Fruit fly (Drosophila melanogaster) whole organism, embryonic: Measurements from ENCODE around the gene IM33.

ENCODE experiments used
- Abd-B ChIP-seq: fragments of 200-800 bp; sonication (Bioruptor generic); optimal IDR thresholded peaks from 2 replicates; lab custom pipeline; 2018; ENCODE audit warnings: missing biosample characterization, mild to moderate bottlenecking, missing genetic modification characterization, moderate library complexity
- Atf3 ChIP-seq: fragments of 200-800 bp; sonication (Bioruptor generic); optimal IDR thresholded peaks from 3 replicates; lab custom pipeline; 2016; ENCODE audit warnings: missing biosample characterization, missing genetic modification characterization
- BEAF-32 ChIP-seq: fragments of 200-800 bp; sonication (Bioruptor generic); optimal IDR thresholded peaks from 3 replicates; lab custom pipeline; 2017; ENCODE audit warnings: missing biosample characterization, missing genetic modification characterization, mild to moderate bottlenecking, moderate library complexity, missing genetic modification reagents
- Bdp1 ChIP-seq: fragments of 200-800 bp; sonication (Bioruptor generic); optimal IDR thresholded peaks from 3 replicates; lab custom pipeline; 2016; ENCODE audit warnings: missing biosample characterization, missing genetic modification characterization
- Bgb ChIP-seq: fragments of 200-800 bp; sonication (Bioruptor generic); IDR thresholded peaks from 2 replicates; pipeline ENCODE4 v1.3.6; 2022; ENCODE audit warnings: missing biosample characterization, missing genetic modification characterization; ENCODE audit not compliant: partially characterized antibody
- CG11093 ChIP-seq: fragments of 200-800 bp; sonication (Bioruptor generic); IDR thresholded peaks from 3 replicates; pipeline ENCODE4 v1.3.6; 2022; ENCODE audit warnings: missing biosample characterization, missing genetic modification characterization
- CG11695 ChIP-seq: fragments of 200-800 bp; sonication (Bioruptor generic); IDR thresholded peaks from 3 replicates; pipeline ENCODE4 v1.3.6; 2022; ENCODE audit warnings: missing biosample characterization, missing genetic modification characterization
- CG12219 ChIP-seq: fragments of 200-800 bp; sonication (Bioruptor generic); optimal IDR thresholded peaks from 3 replicates; lab custom pipeline; 2018; ENCODE audit warnings: missing biosample characterization, mild to moderate bottlenecking, missing genetic modification characterization
- CG17361 ChIP-seq: fragments of 200-800 bp; sonication (Bioruptor generic); IDR thresholded peaks from 3 replicates; pipeline ENCODE4 v1.3.6; 2022; ENCODE audit warnings: missing biosample characterization, missing genetic modification characterization
- CG17568 ChIP-seq: fragments of 200-800 bp; sonication (Bioruptor generic); optimal IDR thresholded peaks from 2 replicates; lab custom pipeline; 2018; ENCODE audit warnings: missing biosample characterization, mild to moderate bottlenecking, missing genetic modification characterization, moderate library complexity
- CG18599 ChIP-seq: fragments of 200-800 bp; sonication (Bioruptor generic); optimal IDR thresholded peaks from 3 replicates; lab custom pipeline; 2017; ENCODE audit warnings: missing biosample characterization, missing genetic modification characterization, mild to moderate bottlenecking, moderate library complexity, missing genetic modification reagents
- CG2875 ChIP-seq: fragments of 200-800 bp; sonication (Bioruptor generic); optimal IDR thresholded peaks from 2 replicates; lab custom pipeline; 2017; ENCODE audit warnings: missing biosample characterization, mild to moderate bottlenecking, missing genetic modification characterization, missing genetic modification reagents
- CG3163 ChIP-seq: fragments of 200-800 bp; sonication (Bioruptor generic); optimal IDR thresholded peaks from 3 replicates; lab custom pipeline; 2016; ENCODE audit warnings: missing biosample characterization, missing genetic modification characterization
- CG32772 ChIP-seq: fragments of 200-800 bp; sonication (Bioruptor generic); IDR thresholded peaks from 2 replicates; pipeline ENCODE4 v1.3.6; 2022; ENCODE audit warnings: missing biosample characterization, missing genetic modification characterization
- CG3995 ChIP-seq: fragments of 200-800 bp; sonication (Bioruptor generic); optimal IDR thresholded peaks from 3 replicates; lab custom pipeline; 2016; ENCODE audit warnings: missing biosample characterization, missing genetic modification characterization
- CG6254 ChIP-seq: fragments of 200-800 bp; sonication (Bioruptor generic); optimal IDR thresholded peaks from 3 replicates; lab custom pipeline; 2017; ENCODE audit warnings: mild to moderate bottlenecking, missing biosample characterization, missing genetic modification reagents, missing genetic modification characterization
- CG6272 ChIP-seq: fragments of 200-800 bp; sonication (Bioruptor generic); IDR thresholded peaks from 2 replicates; pipeline ENCODE4 v1.3.6; 2022; ENCODE audit warnings: missing biosample characterization, missing genetic modification characterization
- CG6654 ChIP-seq: fragments of 200-800 bp; sonication (Bioruptor generic); optimal IDR thresholded peaks from 2 replicates; lab custom pipeline; 2017; ENCODE audit warnings: missing biosample characterization, mild to moderate bottlenecking, missing genetic modification characterization
- CG6689 ChIP-seq: fragments of 200-800 bp; sonication (Bioruptor generic); IDR thresholded peaks from 2 replicates; pipeline ENCODE4 v1.3.6; 2022; ENCODE audit warnings: missing biosample characterization, missing genetic modification characterization
- CG6791 ChIP-seq: fragments of 200-800 bp; sonication (Bioruptor generic); IDR thresholded peaks from 3 replicates; pipeline ENCODE4 v1.3.6; 2022; ENCODE audit warnings: missing biosample characterization, missing genetic modification characterization; ENCODE audit not compliant: partially characterized antibody
- CG8290 ChIP-seq, 3 experiments: fragments of 200-800 bp; sonication (Bioruptor generic); optimal IDR thresholded peaks; 2 replicates each; lab custom pipeline; 2016 to 2019; ENCODE audit warnings: missing biosample characterization in 3 of 3, missing genetic modification characterization in 3 of 3, mild to moderate bottlenecking in 2 of 3, moderate library complexity in 1 of 3
- CG8359 ChIP-seq: fragments of 200-800 bp; sonication (Bioruptor generic); optimal IDR thresholded peaks from 2 replicates; lab custom pipeline; 2017; ENCODE audit warnings: missing biosample characterization, mild to moderate bottlenecking, missing genetic modification characterization, borderline replicate concordance
- H15 ChIP-seq: fragments of 200-800 bp; sonication (Bioruptor generic); IDR thresholded peaks from 3 replicates; pipeline ENCODE4 v1.3.6; 2022; ENCODE audit warnings: missing biosample characterization, missing genetic modification characterization
- Jarid2 ChIP-seq: fragments of 200-800 bp; sonication (Bioruptor generic); optimal IDR thresholded peaks from 3 replicates; lab custom pipeline; 2017; ENCODE audit warnings: mild to moderate bottlenecking, missing biosample characterization, missing genetic modification reagents, missing genetic modification characterization
- Max ChIP-seq: fragments of 200-800 bp; sonication (Bioruptor generic); optimal IDR thresholded peaks from 2 replicates; lab custom pipeline; 2016; ENCODE audit warnings: missing biosample characterization, mild to moderate bottlenecking, missing genetic modification characterization
- NfI ChIP-seq: fragments of 200-800 bp; sonication (Bioruptor generic); optimal IDR thresholded peaks from 3 replicates; lab custom pipeline; 2018; ENCODE audit warnings: missing biosample characterization, mild to moderate bottlenecking, missing genetic modification characterization, moderate library complexity
- Poxn ChIP-seq: fragments of 200-800 bp; sonication (Bioruptor generic); IDR thresholded peaks from 2 replicates; pipeline ENCODE4 v1.3.6; 2022; ENCODE audit warnings: missing biosample characterization, missing genetic modification characterization
- Sox100B ChIP-seq: fragments of 200-800 bp; sonication (Bioruptor generic); optimal IDR thresholded peaks from 3 replicates; lab custom pipeline; 2018; ENCODE audit warnings: missing biosample characterization, mild to moderate bottlenecking, missing genetic modification characterization
- TFAM ChIP-seq: fragments of 200-800 bp; sonication (Bioruptor generic); optimal IDR thresholded peaks from 2 replicates; lab custom pipeline; 2017; ENCODE audit warnings: missing biosample characterization, missing genetic modification characterization, inconsistent platforms
- Taf1 ChIP-seq: fragments of 200-800 bp; sonication (Bioruptor generic); IDR thresholded peaks from 2 replicates; pipeline ENCODE4 v1.3.6; 2022; ENCODE audit warnings: missing biosample characterization, missing genetic modification characterization
- ash1 ChIP-seq: fragments of 200-800 bp; sonication (Bioruptor generic); optimal IDR thresholded peaks from 2 replicates; lab custom pipeline; 2018; ENCODE audit warnings: missing biosample characterization, mild to moderate bottlenecking, missing genetic modification characterization
- bab2 ChIP-seq: fragments of 200-800 bp; sonication (Bioruptor generic); optimal IDR thresholded peaks from 2 replicates; lab custom pipeline; 2016; ENCODE audit warnings: missing biosample characterization, missing genetic modification characterization
- danr ChIP-seq: fragments of 200-800 bp; sonication (Bioruptor generic); IDR thresholded peaks from 2 replicates; pipeline ENCODE4 v1.3.6; 2022; ENCODE audit warnings: missing biosample characterization, missing genetic modification characterization
- dimm ChIP-seq: fragments of 200-800 bp; sonication (Bioruptor generic); IDR thresholded peaks from 2 replicates; pipeline ENCODE4 v1.3.6; 2022; ENCODE audit warnings: missing biosample characterization, missing genetic modification characterization
- gce ChIP-seq: fragments of 200-800 bp; sonication (Bioruptor generic); IDR thresholded peaks from 3 replicates; pipeline ENCODE4 v1.3.6; 2022; ENCODE audit warnings: missing biosample characterization, missing genetic modification characterization
- gsb-n ChIP-seq: fragments of 200-800 bp; sonication (Bioruptor generic); optimal IDR thresholded peaks from 3 replicates; lab custom pipeline; 2018; ENCODE audit warnings: missing biosample characterization, mild to moderate bottlenecking, missing genetic modification characterization
- gt ChIP-seq: fragments of 200-800 bp; sonication (Bioruptor generic); IDR thresholded peaks from 2 replicates; pipeline ENCODE4 v1.3.6; 2022; ENCODE audit warnings: missing biosample characterization, missing genetic modification characterization
- hkb ChIP-seq, 2 experiments: fragments of 200-800 bp in 1 of 2; fragments of >200 bp in 1 of 2; sonication (Bioruptor generic) in 1 of 2; IDR thresholded peaks in 1 of 2; optimal IDR thresholded peaks in 1 of 2; 2 replicates each; pipeline versions ENCODE4 v1.3.6 to Lab custom; 2017 to 2022; ENCODE audit warnings: missing biosample characterization in 1 of 2, missing genetic modification characterization in 1 of 2
- kah ChIP-seq: fragments of 200-800 bp; sonication (Bioruptor generic); optimal IDR thresholded peaks from 2 replicates; lab custom pipeline; 2018; ENCODE audit warnings: missing biosample characterization, mild to moderate bottlenecking, missing genetic modification characterization
- ken ChIP-seq: fragments of 200-800 bp; sonication (Bioruptor generic); IDR thresholded peaks from 3 replicates; pipeline ENCODE4 v1.3.6; 2022; ENCODE audit warnings: missing biosample characterization, missing genetic modification characterization
- pho ChIP-seq: fragments of 200-800 bp; sonication (Bioruptor generic); optimal IDR thresholded peaks from 2 replicates; lab custom pipeline; 2016; ENCODE audit warnings: missing biosample characterization, missing genetic modification characterization
- pum ChIP-seq: fragments of 200-800 bp; sonication (Bioruptor generic); optimal IDR thresholded peaks from 2 replicates; lab custom pipeline; 2016; ENCODE audit warnings: missing biosample characterization, missing genetic modification characterization
- pzg ChIP-seq: fragments of 200-800 bp; sonication (Bioruptor generic); optimal IDR thresholded peaks from 3 replicates; lab custom pipeline; 2018; ENCODE audit warnings: missing biosample characterization, mild to moderate bottlenecking, missing genetic modification characterization, moderate library complexity
- run ChIP-seq: fragments of 200-800 bp; sonication (Bioruptor generic); optimal IDR thresholded peaks from 3 replicates; lab custom pipeline; 2018; ENCODE audit warnings: missing biosample characterization, mild to moderate bottlenecking, missing genetic modification characterization
- sc ChIP-seq, 3 experiments: fragments of >200 bp in 2 of 3; fragments of 200-800 bp in 1 of 3; sonication (Bioruptor generic) in 1 of 3; optimal IDR thresholded peaks; 2 replicates in 2 of 3; 3 replicates in 1 of 3; lab custom pipeline; 2017; ENCODE audit warnings: mild to moderate bottlenecking in 1 of 3, missing biosample characterization in 1 of 3, missing genetic modification characterization in 1 of 3, missing genetic modification reagents in 1 of 3
- wor ChIP-seq: fragments of 200-800 bp; sonication (Bioruptor generic); IDR thresholded peaks from 2 replicates; pipeline ENCODE4 v1.3.6; 2022; ENCODE audit warnings: missing biosample characterization, missing genetic modification characterization
- z ChIP-seq: fragments of 200-800 bp; sonication (Bioruptor generic); IDR thresholded peaks from 3 replicates; pipeline ENCODE4 v1.3.6; 2022; ENCODE audit warnings: missing biosample characterization, missing genetic modification characterization

Gene IM33

dm6 chr2L:3657349-3658142, 38.9 kb downstream of the IM33 start (continued):
- peak; percentile 72 for TF ChIP-seq ken
- TF ChIP-seq ash1 (GFP tag; lab: Kevin White, UChicago): no peak
- TF ChIP-seq Sox100B (GFP tag; lab: Kevin White, UChicago): no peak
- TF ChIP-seq hkb (optimal IDR thresholded peaks at IDR 0.05; lab: Kevin White, UChicago): no peak
- peak; percentile 34; the same call in 1 of the 2 replicates for TF ChIP-seq hkb (GFP tag; IDR thresholded peaks at IDR 0.05; lab: Robert Waterston, UW)
- peak; percentile 66 for TF ChIP-seq bab2
- TF ChIP-seq CG12219 (GFP tag; lab: Kevin White, UChicago): no peak
- TF ChIP-seq dimm (GFP tag; lab: Robert Waterston, UW): no peak
- no peak for TF ChIP-seq z (GFP tag; lab: Robert Waterston, UW)
- no peak for TF ChIP-seq gt (GFP tag; lab: Robert Waterston, UW)
- TF ChIP-seq CG6791 (GFP tag; lab: Robert Waterston, UW): peak; percentile 46; the same call in 2 of the 3 replicates
- no peak for TF ChIP-seq sc (optimal IDR thresholded peaks at IDR 0.05; lab: Kevin White, UChicago)
- no peak for TF ChIP-seq sc (GFP tag; optimal IDR thresholded peaks at IDR 0.05; lab: Kevin White, UChicago)
- peak; percentile 37 for TF ChIP-seq Max (GFP tag; lab: Kevin White, UChicago)
- no peak for TF ChIP-seq TFAM (GFP tag; lab: Kevin White, UChicago)
- peak; percentile 53 for TF ChIP-seq Abd-B (GFP tag; lab: Kevin White, UChicago)
- TF ChIP-seq Bdp1 (GFP tag; lab: Kevin White, UChicago): no peak
- TF ChIP-seq wor (GFP tag; lab: Robert Waterston, UW): no peak
- TF ChIP-seq H15 (GFP tag; lab: Robert Waterston, UW): peak; percentile 35; the same call in 1 of the 3 replicates
- TF ChIP-seq danr (GFP tag; lab: Robert Waterston, UW): no peak
- peak; percentile 60; the same call in 1 of the 3 replicates for TF ChIP-seq CG11695 (GFP tag; lab: Robert Waterston, UW)
- TF ChIP-seq CG17568: no peak
- no peak for TF ChIP-seq Jarid2
- TF ChIP-seq Bgb (GFP tag; lab: Robert Waterston, UW): peak; percentile 89
- TF ChIP-seq Atf3: no peak
- peak; percentile 89 for TF ChIP-seq CG3163
- no peak for TF ChIP-seq CG8359
- TF ChIP-seq CG3995 (GFP tag; lab: Kevin White, UChicago): peak; percentile 61
- TF ChIP-seq kah: no peak
- no peak for TF ChIP-seq Poxn (GFP tag; lab: Robert Waterston, UW)
- peak; percentile 53; the same call in 1 of the 3 replicates for TF ChIP-seq gce (GFP tag; lab: Robert Waterston, UW)
- TF ChIP-seq CG11093 (GFP tag; lab: Robert Waterston, UW): 0 out of 3 replicates have a peak, but pooled peaks have one; percentile 31
- peak; percentile 11 for TF ChIP-seq run (tag; lab: Kevin White, UChicago)
- TF ChIP-seq gsb-n: no peak
- TF ChIP-seq CG32772 (GFP tag; lab: Robert Waterston, UW): peak; percentile 67
- peak; percentile 48 for TF ChIP-seq CG18599 (GFP tag; lab: Kevin White, UChicago)
- TF ChIP-seq CG2875 (GFP tag; lab: Kevin White, UChicago): no peak
- TF ChIP-seq NfI: peak; percentile 59
- TF ChIP-seq CG6689 (GFP tag; lab: Robert Waterston, UW): no peak
- TF ChIP-seq CG6654 (GFP tag; lab: Kevin White, UChicago): no peak
- no peak for TF ChIP-seq BEAF-32
- TF ChIP-seq CG6272 (GFP tag; lab: Robert Waterston, UW): peak; percentile 55
- TF ChIP-seq pum (GFP tag; lab: Kevin White, UChicago): peak; percentile 73
- TF ChIP-seq pho (GFP tag; lab: Kevin White, UChicago): peak; percentile 65
- 0 out of 3 replicates have a peak, but pooled peaks have one; percentile 47 for TF ChIP-seq CG17361
- TF ChIP-seq CG8290 (GFP tag; optimal IDR thresholded peaks at IDR 0.05; lab: Kevin White, UChicago): peak; percentile 66
- TF ChIP-seq CG8290 (tag; optimal IDR thresholded peaks at IDR 0.05; lab: Kevin White, UChicago): peak in 1 of 2 experiments; percentile 87
- TF ChIP-seq Taf1 (GFP tag; lab: Robert Waterston, UW): no peak
- TF ChIP-seq pzg (GFP tag; lab: Kevin White, UChicago): peak; percentile 31
- no peak for TF ChIP-seq CG6254 (GFP tag; lab: Kevin White, UChicago)
